Fruit fly (Drosophila melanogaster): Measurements from ENCODE around the gene sdk.

The sdk gene

dm6 chrX:686437-686972 is at the start of gene sdk:
sdk (plus strand) TSS chrX:686834.
- TF ChIP-seq fd85E (GFP tag; optimal IDR thresholded peaks at IDR 0.05) (peak; percentile 86), achi (GFP tag; optimal IDR thresholded peaks at IDR 0.05) (peak; percentile 92), esn (GFP tag; optimal IDR thresholded peaks at IDR 0.05) (peak; percentile 96), Smox (GFP tag; optimal IDR thresholded peaks at IDR 0.05) (peak; percentile 95), CG8119 (GFP tag; IDR thresholded peaks at IDR 0.05) (peak; percentile 95), fd59A (GFP tag; optimal IDR thresholded peaks at IDR 0.05) (peak; percentile 91), CG16779 (tag; optimal IDR thresholded peaks at IDR 0.05) (peak; percentile 89), fkh (GFP tag; optimal IDR thresholded peaks at IDR 0.05) (peak; percentile 64), CG6276 (GFP tag; optimal IDR thresholded peaks at IDR 0.05) (peak; percentile 92), dac (GFP tag; optimal IDR thresholded peaks at IDR 0.05) (peak; percentile 88), Eip78C (GFP tag) (peak; percentile 99), lz (GFP tag; optimal IDR thresholded peaks at IDR 0.05) (peak; percentile 97), acj6 (GFP tag; optimal IDR thresholded peaks at IDR 0.05) (peak; percentile 92), CG6792 (GFP tag; optimal IDR thresholded peaks at IDR 0.05) (peak; percentile 96), Sox15 (GFP tag; optimal IDR thresholded peaks at IDR 0.05) (peak; percentile 92), net (GFP tag; optimal IDR thresholded peaks at IDR 0.05) (peak; percentile 95), OdsH (GFP tag; optimal IDR thresholded peaks at IDR 0.05) (peak; percentile 93), CG8319 (GFP tag; optimal IDR thresholded peaks at IDR 0.05) (peak; percentile 88), CG10631 (GFP tag; optimal IDR thresholded peaks at IDR 0.05) (peak; percentile 92), CG10669 (GFP tag; optimal IDR thresholded peaks at IDR 0.05) (peak; percentile 93), Sox14 (GFP tag; optimal IDR thresholded peaks at IDR 0.05) (peak; percentile 96), Hr38 (GFP tag; optimal IDR thresholded peaks at IDR 0.05) (peak; percentile 49), CG3032 (tag; optimal IDR thresholded peaks at IDR 0.05) (peak; percentile 88), CG34406 (GFP tag; optimal IDR thresholded peaks at IDR 0.05) (peak; percentile 94), Hr39 (GFP tag; optimal IDR thresholded peaks at IDR 0.05) (peak; percentile 93), Ets21C (GFP tag; optimal IDR thresholded peaks at IDR 0.05) (peak; percentile 95), spab (GFP tag; optimal IDR thresholded peaks at IDR 0.05) (peak; percentile 87), CG31627 (GFP tag; optimal IDR thresholded peaks at IDR 0.05) (peak; percentile 94), CG4318 (GFP tag; optimal IDR thresholded peaks at IDR 0.05) (peak; percentile 91), CG3919 (GFP tag; optimal IDR thresholded peaks at IDR 0.05) (peak; percentile 92), salr (GFP tag; optimal IDR thresholded peaks at IDR 0.05) (peak; percentile 72 to 93), Met (GFP tag; optimal IDR thresholded peaks at IDR 0.05) (peak; percentile 97), CG11902 (GFP tag; optimal IDR thresholded peaks at IDR 0.05) (peak; percentile 89), vri (GFP tag; optimal IDR thresholded peaks at IDR 0.05) (peak; percentile 92), ss (GFP tag; optimal IDR thresholded peaks at IDR 0.05) (peak; percentile 89 to 91), CG11762 (GFP tag; optimal IDR thresholded peaks at IDR 0.05; ENCODE audit: insufficient read depth) (peak; percentile 90), CG9139 (GFP tag; optimal IDR thresholded peaks at IDR 0.05) (peak; percentile 82), Eip93F (GFP tag; optimal IDR thresholded peaks at IDR 0.05) (peak; percentile 87), Sox102F (GFP tag; optimal IDR thresholded peaks at IDR 0.05) (peak; percentile 95), svp (GFP tag) (peak; percentile 98), CG15336 (GFP tag; IDR thresholded peaks at IDR 0.05) (peak; percentile 92), CG8632 (GFP tag; optimal IDR thresholded peaks at IDR 0.05) (peak; percentile 90), topi (GFP tag; optimal IDR thresholded peaks at IDR 0.05) (peak; percentile 96), pdm3 (GFP tag; optimal IDR thresholded peaks at IDR 0.05) (peak; percentile 95), Ets96B (tag; optimal IDR thresholded peaks at IDR 0.05) (peak; percentile 87), Eip75B (GFP tag; optimal IDR thresholded peaks at IDR 0.05) (peak; percentile 95), Blimp-1 (GFP tag; optimal IDR thresholded peaks at IDR 0.05) (peak; percentile 82), CG6854 (GFP tag; optimal IDR thresholded peaks at IDR 0.05) (peak; percentile 88), Gug (GFP tag; IDR thresholded peaks at IDR 0.05) (peak; percentile 84), eg (GFP tag; IDR thresholded peaks at IDR 0.05) (peak; percentile 84), Hr4 (GFP tag; optimal IDR thresholded peaks at IDR 0.05) (peak; percentile 93), CG7368 (GFP tag; optimal IDR thresholded peaks at IDR 0.05) (peak; percentile 93)

All from whole organism, prepupa.